Worm (Caenorhabditis elegans): ENCODE results near the gene pigk-1.

Gene pigk-1

DNA sequence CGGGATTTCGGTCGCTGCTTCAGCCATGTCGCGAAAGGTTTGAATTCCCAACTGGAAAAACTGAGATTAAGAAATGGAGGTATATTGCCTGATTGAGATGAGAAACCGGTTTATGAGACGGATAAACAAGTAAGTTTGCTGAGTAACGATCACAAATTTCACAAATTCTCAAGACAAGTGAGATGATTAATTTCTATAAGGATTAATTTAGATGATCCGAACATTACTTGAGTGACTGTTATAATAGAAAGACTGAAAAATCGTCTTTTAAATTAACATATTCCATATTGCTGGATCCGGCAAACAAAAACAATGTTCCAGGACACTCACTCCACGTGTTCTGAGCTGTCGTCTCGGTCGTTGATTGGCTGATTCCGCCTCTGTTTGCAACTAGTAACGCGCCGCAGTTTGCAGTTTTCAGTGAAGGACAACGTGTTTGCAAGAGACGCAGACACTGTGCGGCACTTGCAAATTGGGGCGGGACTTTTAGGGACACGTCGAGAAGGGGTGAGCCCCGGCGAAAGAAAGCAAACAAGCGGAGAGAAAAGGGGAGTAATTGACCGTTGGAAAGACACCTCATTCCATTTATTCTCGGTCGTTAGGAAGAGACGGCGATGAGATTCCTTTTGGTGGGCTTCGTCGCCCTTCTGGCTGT, 9.1 kb upstream of the pigk-1 start, which contains the start of the genes imp-2 and enpl-1 (continued):
- TF ChIP-seq Y105C5A.15 (GFP tag; IDR thresholded peaks at IDR 0.05): no peak
- no peak for TF ChIP-seq sdz-12 (GFP tag; optimal IDR thresholded peaks at IDR 0.05)
- TF ChIP-seq nhr-42 (GFP tag; IDR thresholded peaks at IDR 0.05): peak; percentile 58; the same call in 1 of the 2 replicates
- TF ChIP-seq ceh-44 (GFP tag; IDR thresholded peaks at IDR 0.05): no peak
- TF ChIP-seq gei-8 (GFP tag; optimal IDR thresholded peaks at IDR 0.05): peak; percentile 76
- peak; percentile 91 for TF ChIP-seq hmg-1.1 (GFP tag; IDR thresholded peaks at IDR 0.05)
- 0 out of 2 replicates have a peak, but pooled peaks have one; percentile 9 for TF ChIP-seq madf-9 (GFP tag; conservative IDR thresholded peaks at IDR 0.05)
- TF ChIP-seq mes-2 (tag; optimal IDR thresholded peaks at IDR 0.05; ENCODE audit: poor library complexity, severe bottlenecking): peak; percentile 83
- TF ChIP-seq dmd-6 (GFP tag; IDR thresholded peaks at IDR 0.05): peak; percentile 88
- no peak for TF ChIP-seq ceh-82 (tag; optimal IDR thresholded peaks at IDR 0.05)
- no peak for TF ChIP-seq nhr-41 (GFP tag; IDR thresholded peaks at IDR 0.05)
- no peak for TF ChIP-seq ceh-32 (tag; optimal IDR thresholded peaks at IDR 0.05; ENCODE audit: poor library complexity)
- TF ChIP-seq pha-4 (GFP tag; IDR thresholded peaks at IDR 0.05): peak; percentile 89
- TF ChIP-seq pha-4 (tag; optimal IDR thresholded peaks at IDR 0.05): peak; percentile 33
- TF ChIP-seq madf-5 (GFP tag; IDR thresholded peaks at IDR 0.05): no peak
- TF ChIP-seq ctbp-1 (GFP tag; IDR thresholded peaks at IDR 0.05): peak; percentile 82
- no peak for TF ChIP-seq unc-39 (tag; optimal IDR thresholded peaks at IDR 0.05)
- TF ChIP-seq hlh-30 (tag; optimal IDR thresholded peaks at IDR 0.05; ENCODE audit: insufficient read depth): peak; percentile 92
- TF ChIP-seq jun-1 (tag; optimal IDR thresholded peaks at IDR 0.05): peak; percentile 71
- peak; percentile 78 for TF ChIP-seq dpl-1 (GFP tag; optimal IDR thresholded peaks at IDR 0.05)
- 0 out of 2 replicates have a peak, but pooled peaks have one; percentile 53 for TF ChIP-seq dmd-8 (GFP tag; IDR thresholded peaks at IDR 0.05)
- TF ChIP-seq lin-29 (GFP tag; IDR thresholded peaks at IDR 0.05): peak; percentile 52; the same call in 1 of the 2 replicates
- peak; percentile 69 for TF ChIP-seq F10B5.3 (tag; optimal IDR thresholded peaks at IDR 0.05)
- TF ChIP-seq tag-97 (GFP tag; IDR thresholded peaks at IDR 0.05): no peak
- peak; percentile 59 for TF ChIP-seq spr-1 (tag; optimal IDR thresholded peaks at IDR 0.05)
- TF ChIP-seq vab-7 (GFP tag; IDR thresholded peaks at IDR 0.05): peak; percentile 67
- TF ChIP-seq duxl-1 (tag; optimal IDR thresholded peaks at IDR 0.05; ENCODE audit: poor library complexity): peak; percentile 53
- no peak for TF ChIP-seq nhr-111 (GFP tag; optimal IDR thresholded peaks at IDR 0.05)
- peak; percentile 68 for TF ChIP-seq unc-130 (GFP tag; optimal IDR thresholded peaks at IDR 0.05)
- TF ChIP-seq egl-43 (GFP tag; IDR thresholded peaks at IDR 0.05): peak; percentile 86
- TF ChIP-seq aha-1 (tag): peak; percentile 87
- TF ChIP-seq zag-1 (tag; optimal IDR thresholded peaks at IDR 0.05): peak; percentile 68
- no peak for TF ChIP-seq F49E8.2 (tag; optimal IDR thresholded peaks at IDR 0.05; ENCODE audit: borderline replicate concordance)
- TF ChIP-seq rbr-2 (tag; optimal IDR thresholded peaks at IDR 0.05): peak; percentile 90

DNA sequence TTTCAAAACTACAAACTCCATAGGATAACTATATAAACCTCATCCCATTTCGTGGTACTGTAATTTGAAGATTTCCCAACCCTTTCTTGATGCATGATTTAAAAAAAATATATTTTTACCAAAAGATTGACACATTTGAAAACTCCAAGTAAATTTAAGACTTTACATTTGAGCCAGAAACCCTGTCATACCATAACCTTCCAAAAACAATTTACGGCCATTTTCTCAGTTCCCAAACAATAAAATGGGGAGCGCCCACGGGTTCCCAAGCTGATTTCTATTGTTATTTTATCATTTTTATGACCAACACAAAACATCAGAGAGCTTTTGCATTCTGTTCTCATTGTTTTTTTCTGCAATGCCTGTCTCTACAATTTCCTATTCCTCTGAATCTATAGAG, 2.8 kb upstream of the pigk-1 start, which contains the start of gene clc-9:
Gene clc-9 (plus strand): TSS at position 301 of the 400 bp plus-strand sequence.
- TF ChIP-seq D1046.2 (GFP tag; IDR thresholded peaks at IDR 0.05) (no peak), fkh-10 (GFP tag; optimal IDR thresholded peaks at IDR 0.05) (no peak), daf-8 (GFP tag; IDR thresholded peaks at IDR 0.05) (no peak), lim-7 (GFP tag; IDR thresholded peaks at IDR 0.05) (no peak), gei-8 (GFP tag; optimal IDR thresholded peaks at IDR 0.05) (no peak)

DNA sequence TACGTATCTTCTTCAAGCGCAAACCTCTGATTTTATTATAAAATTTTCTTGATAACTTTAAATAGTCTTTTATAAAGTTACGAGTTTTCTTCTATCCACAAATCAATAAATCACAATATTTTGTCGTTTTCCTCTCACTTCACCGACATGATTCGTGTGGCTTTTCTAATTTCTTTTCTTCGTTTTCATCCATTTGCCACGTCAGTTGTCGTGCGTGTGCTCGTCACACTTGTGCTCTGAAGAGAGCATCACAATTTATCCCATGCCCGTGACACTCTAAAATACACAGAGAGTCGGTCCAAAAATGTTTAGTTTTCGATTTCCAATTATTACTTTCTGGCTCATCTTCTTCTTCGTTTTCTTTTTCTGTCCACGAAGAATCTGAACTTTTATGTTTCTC, 2.1 kb upstream of the pigk-1 start:
- TF ChIP-seq attf-4 (tag; optimal IDR thresholded peaks at IDR 0.05) (no peak), ceh-32 (tag; optimal IDR thresholded peaks at IDR 0.05; ENCODE audit: poor library complexity) (no peak), hlh-30 (tag; optimal IDR thresholded peaks at IDR 0.05; ENCODE audit: insufficient read depth) (peak; percentile 36)
